Worm (Caenorhabditis elegans): ENCODE data around the gene F57C2.5.

Gene F57C2.5

ce11 chrII:14507563-14507962, 20.5 kb downstream of the F57C2.5 start, which contains the start of the genes K10H10.7 and K10H10.10:
K10H10.7 (minus strand) TSS chrII:14507663.
K10H10.10 (plus strand) TSS chrII:14507766.
- TF ChIP-seq C08G9.2 (tag; optimal IDR thresholded peaks at IDR 0.05) (no peak), ceh-31 (tag; optimal IDR thresholded peaks at IDR 0.05) (no peak), ceh-30 (tag; optimal IDR thresholded peaks at IDR 0.05) (no peak), nhr-232 (tag; optimal IDR thresholded peaks at IDR 0.05) (no peak), odd-2 (tag; optimal IDR thresholded peaks at IDR 0.05) (no peak), pha-2 (tag; optimal IDR thresholded peaks at IDR 0.05) (no peak), elt-4 (tag; optimal IDR thresholded peaks at IDR 0.05) (no peak)

ce11 chrII:14506245-14506644, 21.8 kb downstream of the F57C2.5 start, which contains the start of gene K10H10.12:
K10H10.12 (minus strand) TSS chrII:14506345.
- no peak for TF ChIP-seq ceh-19 (GFP tag; optimal IDR thresholded peaks at IDR 0.05)

ce11 chrII:14502997-14503396, 25.0 kb downstream of the F57C2.5 start, which contains the start of gene K10H10.6:
K10H10.6 (plus strand) TSS chrII:14503297.
- TF ChIP-seq nhr-232 (tag; optimal IDR thresholded peaks at IDR 0.05) = no peak
- TF ChIP-seq che-1 (tag; optimal IDR thresholded peaks at IDR 0.05) = no peak
- no peak for TF ChIP-seq nfya-1 (tag; optimal IDR thresholded peaks at IDR 0.05)
- TF ChIP-seq ets-4 (tag; optimal IDR thresholded peaks at IDR 0.05) = no peak
- TF ChIP-seq sox-2 (GFP tag; IDR thresholded peaks at IDR 0.05) = no peak
- TF ChIP-seq K02D7.2 (tag; optimal IDR thresholded peaks at IDR 0.05) = no peak
- no peak for TF ChIP-seq pqm-1 (tag; optimal IDR thresholded peaks at IDR 0.05)
- no peak for TF ChIP-seq ceh-14 (tag; optimal IDR thresholded peaks at IDR 0.05)
- TF ChIP-seq gmeb-2 (tag; optimal IDR thresholded peaks at IDR 0.05) = no peak
- TF ChIP-seq lim-6 (tag; optimal IDR thresholded peaks at IDR 0.05) = no peak
- no peak for TF ChIP-seq syd-9 (tag; optimal IDR thresholded peaks at IDR 0.05)
- no peak for TF ChIP-seq ceh-34 (tag; optimal IDR thresholded peaks at IDR 0.05)
- no peak for TF ChIP-seq T23F11.4 (GFP tag; optimal IDR thresholded peaks at IDR 0.05)
- TF ChIP-seq hlh-30 (tag; optimal IDR thresholded peaks at IDR 0.05; ENCODE audit: insufficient read depth) = no peak

ce11 chrII:14501447-14501846, 26.6 kb downstream of the F57C2.5 start, which contains the start of gene K10H10.5:
K10H10.5 (plus strand) TSS chrII:14501747.
- TF ChIP-seq sox-4 (tag; optimal IDR thresholded peaks at IDR 0.05) = no peak
- TF ChIP-seq pros-1 (tag; optimal IDR thresholded peaks at IDR 0.05) = no peak
- no peak for TF ChIP-seq ceh-22 (tag; optimal IDR thresholded peaks at IDR 0.05)
- no peak for TF ChIP-seq hlh-30 (tag; optimal IDR thresholded peaks at IDR 0.05; ENCODE audit: insufficient read depth)
- TF ChIP-seq eyg-1 (tag; optimal IDR thresholded peaks at IDR 0.05) = no peak
- TF ChIP-seq K09A11.1 (tag; optimal IDR thresholded peaks at IDR 0.05; ENCODE audit: insufficient read depth) = no peak
- TF ChIP-seq unc-86 (tag; optimal IDR thresholded peaks at IDR 0.05) = no peak

- no peak for TF ChIP-seq unc-3 (GFP tag; conservative IDR thresholded peaks at IDR 0.05)
- TF ChIP-seq unc-3 (tag; optimal IDR thresholded peaks at IDR 0.05) = no peak
- no peak for TF ChIP-seq hlh-15 (tag; optimal IDR thresholded peaks at IDR 0.05)
- no peak for TF ChIP-seq sdc-2 (tag; optimal IDR thresholded peaks at IDR 0.05)
- TF ChIP-seq Y22D7AL.16 (tag; optimal IDR thresholded peaks at IDR 0.05) = no peak
- TF ChIP-seq ceh-30 (tag; optimal IDR thresholded peaks at IDR 0.05) = no peak
- no peak for TF ChIP-seq lim-6 (tag; optimal IDR thresholded peaks at IDR 0.05)
- TF ChIP-seq hlh-8 (tag; optimal IDR thresholded peaks at IDR 0.05) = no peak
- TF ChIP-seq C38D4.7 (GFP tag; optimal IDR thresholded peaks at IDR 0.05) = no peak
- no peak for TF ChIP-seq ceh-2 (tag; optimal IDR thresholded peaks at IDR 0.05)
- TF ChIP-seq unc-42 (tag; optimal IDR thresholded peaks at IDR 0.05) = no peak
- no peak for TF ChIP-seq fkh-6 (tag; optimal IDR thresholded peaks at IDR 0.05)
- no peak for TF ChIP-seq dve-1 (tag; optimal IDR thresholded peaks at IDR 0.05)
- TF ChIP-seq pha-2 (tag; optimal IDR thresholded peaks at IDR 0.05) = no peak
- no peak for TF ChIP-seq dmd-4 (tag; optimal IDR thresholded peaks at IDR 0.05; ENCODE audit: borderline replicate concordance)
- no peak for TF ChIP-seq pros-1 (tag; optimal IDR thresholded peaks at IDR 0.05)
These were observed 27.9 kb downstream of the F57C2.5 start, which contains the start of gene K10H10.4 for ce11 chrII:14500122-14500521. K10H10.4 (plus strand) TSS chrII:14500422.
